Fruit fly (Drosophila melanogaster) whole organism, embryonic: Measurements from ENCODE around the gene CG34049.

Experiments
- BEAF-32 ChIP-seq: fragments of 200-800 bp; sonication (Bioruptor generic); optimal IDR thresholded peaks from 3 replicates; lab custom pipeline; 2017; ENCODE audit warnings: missing biosample characterization, missing genetic modification characterization, mild to moderate bottlenecking, moderate library complexity, missing genetic modification reagents
- CG11247 ChIP-seq: fragments of 200-800 bp; sonication (Bioruptor generic); IDR thresholded peaks from 2 replicates; pipeline ENCODE4 v1.3.6; 2022; ENCODE audit warnings: missing biosample characterization, missing genetic modification characterization
- CG12299 ChIP-seq: fragments of 200-800 bp; sonication (Bioruptor generic); optimal IDR thresholded peaks from 2 replicates; lab custom pipeline; 2018; ENCODE audit warnings: missing biosample characterization, mild to moderate bottlenecking, missing genetic modification characterization
- CG13287 ChIP-seq: fragments of 200-800 bp; sonication (Bioruptor generic); IDR thresholded peaks from 2 replicates; pipeline ENCODE4 v1.3.6; 2022; ENCODE audit warnings: missing biosample characterization, missing genetic modification characterization; ENCODE audit not compliant: partially characterized antibody
- CG13424 ChIP-seq: fragments of 200-800 bp; sonication (Bioruptor generic); optimal IDR thresholded peaks from 2 replicates; lab custom pipeline; 2019; ENCODE audit warnings: missing biosample characterization, mild to moderate bottlenecking, missing genetic modification characterization, moderate library complexity
- CG15514 ChIP-seq: fragments of 200-800 bp; sonication (Bioruptor generic); optimal IDR thresholded peaks from 3 replicates; lab custom pipeline; 2017; ENCODE audit warnings: missing biosample characterization, missing genetic modification characterization, mild to moderate bottlenecking, moderate library complexity, missing genetic modification reagents
- CG15601 ChIP-seq: fragments of 200-800 bp; sonication (Bioruptor generic); optimal IDR thresholded peaks from 3 replicates; lab custom pipeline; 2019; ENCODE audit warnings: missing biosample characterization, mild to moderate bottlenecking, missing genetic modification characterization, moderate library complexity
- CG16815 ChIP-seq: fragments of 200-800 bp; sonication (Bioruptor generic); optimal IDR thresholded peaks from 3 replicates; lab custom pipeline; 2017; ENCODE audit warnings: missing biosample characterization, mild to moderate bottlenecking, missing genetic modification characterization
- CG17568 ChIP-seq: fragments of 200-800 bp; sonication (Bioruptor generic); optimal IDR thresholded peaks from 2 replicates; lab custom pipeline; 2018; ENCODE audit warnings: missing biosample characterization, mild to moderate bottlenecking, missing genetic modification characterization, moderate library complexity
- CG18599 ChIP-seq: fragments of 200-800 bp; sonication (Bioruptor generic); optimal IDR thresholded peaks from 3 replicates; lab custom pipeline; 2017; ENCODE audit warnings: missing biosample characterization, missing genetic modification characterization, mild to moderate bottlenecking, moderate library complexity, missing genetic modification reagents
- CG2129 ChIP-seq: fragments of 200-800 bp; sonication (Bioruptor generic); IDR thresholded peaks from 2 replicates; pipeline ENCODE4 v1.3.6; 2022; ENCODE audit warnings: missing biosample characterization, missing genetic modification characterization; ENCODE audit not compliant: partially characterized antibody
- CG30020 ChIP-seq: fragments of 200-800 bp; optimal IDR thresholded peaks from 2 replicates; lab custom pipeline; 2019; ENCODE audit warnings: missing biosample characterization, mild to moderate bottlenecking, missing genetic modification characterization, moderate library complexity
- CG34376 ChIP-seq: fragments of 200-800 bp; sonication (Bioruptor generic); optimal IDR thresholded peaks from 2 replicates; lab custom pipeline; 2018; ENCODE audit warnings: missing biosample characterization, mild to moderate bottlenecking, missing genetic modification characterization
- CG6854 ChIP-seq: fragments of 200-800 bp; sonication (Bioruptor generic); optimal IDR thresholded peaks from 3 replicates; lab custom pipeline; 2017; ENCODE audit warnings: missing biosample characterization, mild to moderate bottlenecking, missing genetic modification characterization
- CG7357 ChIP-seq: fragments of 200-800 bp; sonication (Bioruptor generic); IDR thresholded peaks from 3 replicates; pipeline ENCODE4 v1.3.6; 2022; ENCODE audit warnings: missing biosample characterization, missing genetic modification characterization
- CG7786 ChIP-seq: fragments of 200-800 bp; sonication (Bioruptor generic); optimal IDR thresholded peaks from 2 replicates; lab custom pipeline; 2016; ENCODE audit warnings: missing biosample characterization, missing genetic modification characterization
- CG9797 ChIP-seq: fragments of 200-800 bp; sonication (Bioruptor generic); optimal IDR thresholded peaks from 3 replicates; lab custom pipeline; 2018; ENCODE audit warnings: missing biosample characterization, mild to moderate bottlenecking, missing genetic modification characterization
- CG9817 ChIP-seq: fragments of 200-800 bp; sonication (Bioruptor generic); optimal IDR thresholded peaks from 2 replicates; lab custom pipeline; 2018; ENCODE audit warnings: missing biosample characterization, mild to moderate bottlenecking, missing genetic modification characterization, moderate library complexity
- Deaf1 ChIP-seq: fragments of 200-800 bp; optimal IDR thresholded peaks from 3 replicates; lab custom pipeline; 2019; ENCODE audit warnings: missing biosample characterization, mild to moderate bottlenecking, missing genetic modification characterization, moderate library complexity
- HHEX ChIP-seq: fragments of 200-800 bp; sonication (Bioruptor generic); optimal IDR thresholded peaks from 3 replicates; lab custom pipeline; 2017; ENCODE audit warnings: missing biosample characterization, mild to moderate bottlenecking, missing genetic modification characterization, missing genetic modification reagents
- HmgZ ChIP-seq: fragments of 200-800 bp; sonication (Bioruptor generic); optimal IDR thresholded peaks from 2 replicates; lab custom pipeline; 2018; ENCODE audit warnings: missing biosample characterization, mild to moderate bottlenecking, missing genetic modification characterization
- MTF-1 ChIP-seq: fragments of 200-800 bp; sonication (Bioruptor generic); optimal IDR thresholded peaks from 2 replicates; lab custom pipeline; 2018; ENCODE audit warnings: missing biosample characterization, mild to moderate bottlenecking, missing genetic modification characterization, borderline replicate concordance
- Meics ChIP-seq: fragments of 200-800 bp; sonication (Bioruptor generic); optimal IDR thresholded peaks from 2 replicates; lab custom pipeline; 2017; ENCODE audit warnings: missing biosample characterization, mild to moderate bottlenecking, missing genetic modification characterization
- Mrtf ChIP-seq: fragments of 200-800 bp; sonication (Bioruptor generic); IDR thresholded peaks from 3 replicates; pipeline ENCODE4 v1.3.6; 2022; ENCODE audit warnings: missing biosample characterization, missing genetic modification characterization
- Nf-YC ChIP-seq: fragments of 200-800 bp; optimal IDR thresholded peaks from 3 replicates; lab custom pipeline; 2019; ENCODE audit warnings: missing biosample characterization, mild to moderate bottlenecking, missing genetic modification characterization, moderate library complexity
- Oaz ChIP-seq: fragments of 200-800 bp; sonication (Bioruptor generic); IDR thresholded peaks from 2 replicates; pipeline ENCODE4 v1.3.6; 2022; ENCODE audit warnings: missing biosample characterization, missing genetic modification characterization
- Opbp ChIP-seq: fragments of 200-800 bp; sonication (Bioruptor generic); IDR thresholded peaks from 3 replicates; pipeline ENCODE4 v1.3.6; 2022; ENCODE audit warnings: missing biosample characterization, missing genetic modification characterization; ENCODE audit not compliant: partially characterized antibody
- Usf ChIP-seq: fragments of 200-800 bp; sonication (Bioruptor generic); optimal IDR thresholded peaks from 2 replicates; lab custom pipeline; 2017; ENCODE audit warnings: missing genotype, missing biosample characterization, missing genetic modification characterization
- abd-A ChIP-seq: fragments of 200-800 bp; sonication (Bioruptor generic); optimal IDR thresholded peaks from 3 replicates; lab custom pipeline; 2019; ENCODE audit warnings: missing biosample characterization, mild to moderate bottlenecking, missing genetic modification characterization, moderate library complexity
- ap ChIP-seq: fragments of 200-800 bp; sonication (Bioruptor generic); IDR thresholded peaks from 2 replicates; pipeline ENCODE4 v1.3.6; 2022; ENCODE audit warnings: missing biosample characterization, missing genetic modification characterization
- bowl ChIP-seq: fragments of 200-800 bp; sonication (Bioruptor generic); IDR thresholded peaks from 2 replicates; pipeline ENCODE4 v1.3.6; 2022; ENCODE audit warnings: missing biosample characterization, missing genetic modification characterization
- corto ChIP-seq: fragments of 200-800 bp; sonication (Bioruptor generic); optimal IDR thresholded peaks from 2 replicates; lab custom pipeline; 2016; ENCODE audit warnings: missing biosample characterization, mild to moderate bottlenecking, missing genetic modification characterization, moderate library complexity
- crp ChIP-seq, 2 experiments: fragments of 200-800 bp; sonication (Bioruptor generic); optimal IDR thresholded peaks; 2 replicates in 1 of 2; 3 replicates in 1 of 2; lab custom pipeline; 2017; ENCODE audit warnings: missing biosample characterization in 2 of 2, missing genetic modification characterization in 2 of 2, mild to moderate bottlenecking in 1 of 2, moderate library complexity in 1 of 2
- ftz-f1 ChIP-seq: fragments of 200-800 bp; sonication (Bioruptor generic); optimal IDR thresholded peaks from 2 replicates; lab custom pipeline; 2016; ENCODE audit warnings: missing biosample characterization, missing genetic modification characterization
- gce ChIP-seq: fragments of 200-800 bp; sonication (Bioruptor generic); IDR thresholded peaks from 3 replicates; pipeline ENCODE4 v1.3.6; 2022; ENCODE audit warnings: missing biosample characterization, missing genetic modification characterization
- grn ChIP-seq: fragments of 200-800 bp; sonication (Bioruptor generic); optimal IDR thresholded peaks from 3 replicates; lab custom pipeline; 2017; ENCODE audit warnings: missing biosample characterization, missing genetic modification characterization
- gsb-n ChIP-seq: fragments of 200-800 bp; sonication (Bioruptor generic); optimal IDR thresholded peaks from 3 replicates; lab custom pipeline; 2018; ENCODE audit warnings: missing biosample characterization, mild to moderate bottlenecking, missing genetic modification characterization
- h ChIP-seq: fragments of >200 bp; optimal IDR thresholded peaks from 2 replicates; lab custom pipeline; 2017
- ind ChIP-seq: fragments of 200-800 bp; sonication (Bioruptor generic); optimal IDR thresholded peaks from 3 replicates; lab custom pipeline; 2016; ENCODE audit warnings: missing biosample characterization, missing genetic modification characterization
- lilli ChIP-seq: fragments of 200-800 bp; sonication (Bioruptor generic); optimal IDR thresholded peaks from 3 replicates; lab custom pipeline; 2016; ENCODE audit warnings: missing biosample characterization, missing genetic modification characterization
- mirr ChIP-seq: fragments of 200-800 bp; sonication (Bioruptor generic); optimal IDR thresholded peaks from 3 replicates; lab custom pipeline; 2018; ENCODE audit warnings: missing biosample characterization, mild to moderate bottlenecking, missing genetic modification characterization
- mld ChIP-seq: fragments of 200-800 bp; sonication (Bioruptor generic); IDR thresholded peaks from 3 replicates; pipeline ENCODE4 v1.3.6; 2022; ENCODE audit warnings: missing biosample characterization, missing genetic modification characterization; ENCODE audit not compliant: partially characterized antibody
- nom ChIP-seq: fragments of 200-800 bp; sonication (Bioruptor generic); optimal IDR thresholded peaks from 2 replicates; lab custom pipeline; 2017; ENCODE audit warnings: missing biosample characterization, missing genetic modification characterization, mild to moderate bottlenecking, moderate library complexity, missing genetic modification reagents
- pan ChIP-seq, 4 experiments: fragments of >200 bp in 3 of 4; fragments of 200-800 bp in 1 of 4; sonication (Bioruptor generic) in 1 of 4; optimal IDR thresholded peaks in 3 of 4; IDR thresholded peaks in 1 of 4; 2 replicates each; pipeline versions ENCODE4 v1.3.6 to Lab custom; 2017 to 2022; ENCODE audit warnings: missing biosample characterization in 2 of 4, missing genetic modification characterization in 2 of 4, mixed read lengths in 1 of 4
- peb ChIP-seq: fragments of 200-800 bp; sonication (Bioruptor generic); IDR thresholded peaks from 2 replicates; pipeline ENCODE4 v1.3.6; 2022; ENCODE audit warnings: missing biosample characterization, missing genetic modification characterization
- sens ChIP-seq: fragments of 200-800 bp; sonication (Bioruptor generic); peaks from one replicate; lab custom pipeline; 2016; ENCODE audit warnings: missing biosample characterization, missing genetic modification characterization
- seq ChIP-seq: fragments of 200-800 bp; sonication (Bioruptor generic); IDR thresholded peaks from 2 replicates; pipeline ENCODE4 v1.3.6; 2022; ENCODE audit warnings: missing biosample characterization, missing genetic modification characterization
- z ChIP-seq: fragments of 200-800 bp; sonication (Bioruptor generic); IDR thresholded peaks from 3 replicates; pipeline ENCODE4 v1.3.6; 2022; ENCODE audit warnings: missing biosample characterization, missing genetic modification characterization

CG34049 gene

DNA sequence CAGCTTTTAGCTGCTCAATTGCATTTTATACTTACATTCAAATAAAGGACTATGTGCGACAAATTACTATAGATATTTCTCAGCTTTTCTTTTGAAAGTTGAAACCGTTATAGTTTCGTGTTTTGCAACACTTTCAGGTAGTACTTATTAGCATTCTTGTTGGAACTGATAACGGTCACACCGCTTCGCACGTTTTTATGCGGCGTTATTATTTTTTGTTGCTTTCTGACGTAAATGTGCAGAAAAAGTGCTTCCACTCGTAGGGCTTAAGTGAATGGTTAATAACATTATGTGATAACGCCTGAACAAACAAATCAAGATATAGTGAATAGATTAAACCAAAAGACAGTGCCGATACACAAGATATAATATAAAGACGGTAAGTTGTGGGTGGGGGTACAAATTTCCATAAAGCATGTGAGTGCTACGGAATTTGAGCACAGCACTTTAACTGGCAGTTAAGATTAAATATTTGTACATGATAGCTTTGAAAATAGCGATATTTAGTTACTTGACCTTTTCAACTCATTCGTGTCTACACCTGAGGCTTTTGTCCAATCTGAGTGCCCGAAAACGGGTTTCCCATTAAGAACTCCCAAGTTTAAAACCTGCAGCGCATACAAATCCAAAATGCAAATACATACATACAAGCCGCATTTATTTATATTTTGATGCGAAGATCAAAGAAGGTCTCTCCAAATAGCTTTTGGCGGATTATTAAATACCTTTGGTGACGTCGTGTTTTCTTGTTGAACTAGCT, 44.4 kb downstream of the CG34049 start, which contains the start of gene papi (continued):
- no peak for TF ChIP-seq Usf
- no peak for TF ChIP-seq Mrtf (GFP tag; lab: Robert Waterston, UW)
- TF ChIP-seq abd-A (tag; lab: Kevin White, UChicago), result peak; percentile 43
- no peak for TF ChIP-seq MTF-1 (GFP tag; lab: Kevin White, UChicago)
- no peak for TF ChIP-seq peb (GFP tag; lab: Robert Waterston, UW)
- TF ChIP-seq lilli (GFP tag; lab: Kevin White, UChicago), result no peak
- TF ChIP-seq CG18599 (GFP tag; lab: Kevin White, UChicago), result no peak
- TF ChIP-seq CG7357 (GFP tag; lab: Robert Waterston, UW), result no peak
- no peak for TF ChIP-seq CG15601 (tag; lab: Kevin White, UChicago)
- TF ChIP-seq sens (GFP tag; lab: Kevin White, UChicago), result no peak
- TF ChIP-seq HHEX, result no peak
- TF ChIP-seq Meics, result no peak
- peak; percentile 70 for TF ChIP-seq CG9797 (GFP tag; lab: Kevin White, UChicago)
- TF ChIP-seq mld, result no peak
- TF ChIP-seq CG17568 (GFP tag; lab: Kevin White, UChicago), result no peak
- 0 out of 2 replicates have a peak, but pooled peaks have one; percentile 15 for TF ChIP-seq CG13287 (GFP tag; lab: Robert Waterston, UW)
- no peak for TF ChIP-seq CG7786 (GFP tag; lab: Kevin White, UChicago)
- no peak for TF ChIP-seq nom
- peak; percentile 5 for TF ChIP-seq CG15514
- TF ChIP-seq ind (GFP tag; lab: Kevin White, UChicago), result no peak
- no peak for TF ChIP-seq Deaf1
- peak in 1 of 2 experiments; percentile 14 for TF ChIP-seq crp (GFP tag; optimal IDR thresholded peaks at IDR 0.05; lab: Kevin White, UChicago)
- no peak for TF ChIP-seq corto (GFP tag; lab: Kevin White, UChicago)
- no peak for TF ChIP-seq ftz-f1 (GFP tag; lab: Kevin White, UChicago)
- no peak for TF ChIP-seq gsb-n (tag; lab: Kevin White, UChicago)
- TF ChIP-seq Nf-YC, result no peak
- peak; percentile 52 for TF ChIP-seq HmgZ (tag; lab: Kevin White, UChicago)
- TF ChIP-seq CG13424 (tag; lab: Kevin White, UChicago), result no peak
- no peak for TF ChIP-seq z
- no peak for TF ChIP-seq CG12299 (tag; lab: Kevin White, UChicago)
- TF ChIP-seq seq, result no peak
- no peak for TF ChIP-seq mirr (GFP tag; lab: Kevin White, UChicago)
- no peak for TF ChIP-seq gce (GFP tag; lab: Robert Waterston, UW)
- no peak for TF ChIP-seq grn (GFP tag; lab: Kevin White, UChicago)
- peak; percentile 44 for TF ChIP-seq CG34376
- no peak for TF ChIP-seq CG11247 (GFP tag; lab: Robert Waterston, UW)
- 0 out of 3 replicates have a peak, but pooled peaks have one; percentile 38 for TF ChIP-seq Opbp
- TF ChIP-seq CG6854, result peak; percentile 16
- no peak for TF ChIP-seq bowl (GFP tag; lab: Robert Waterston, UW)
- TF ChIP-seq ap (GFP tag; lab: Robert Waterston, UW), result no peak
- TF ChIP-seq BEAF-32 (GFP tag; lab: Kevin White, UChicago), result peak; percentile 20
- no peak for TF ChIP-seq CG2129 (GFP tag; lab: Robert Waterston, UW)
- no peak for TF ChIP-seq pan (optimal IDR thresholded peaks at IDR 0.05; lab: Kevin White, UChicago)
- TF ChIP-seq pan (GFP tag; optimal IDR thresholded peaks at IDR 0.05 in 1 of 2, IDR thresholded peaks at IDR 0.05 in 1 of 2), result no peak
- no peak for TF ChIP-seq CG30020 (tag; lab: Kevin White, UChicago)
- no peak for TF ChIP-seq Oaz
- TF ChIP-seq CG16815 (GFP tag; lab: Kevin White, UChicago), result no peak
- TF ChIP-seq h (lab: Kevin White, UChicago), result no peak
- TF ChIP-seq CG9817, result no peak
